Worm (Caenorhabditis elegans): ENCODE measurements around the gene C03C10.7.

DNA sequence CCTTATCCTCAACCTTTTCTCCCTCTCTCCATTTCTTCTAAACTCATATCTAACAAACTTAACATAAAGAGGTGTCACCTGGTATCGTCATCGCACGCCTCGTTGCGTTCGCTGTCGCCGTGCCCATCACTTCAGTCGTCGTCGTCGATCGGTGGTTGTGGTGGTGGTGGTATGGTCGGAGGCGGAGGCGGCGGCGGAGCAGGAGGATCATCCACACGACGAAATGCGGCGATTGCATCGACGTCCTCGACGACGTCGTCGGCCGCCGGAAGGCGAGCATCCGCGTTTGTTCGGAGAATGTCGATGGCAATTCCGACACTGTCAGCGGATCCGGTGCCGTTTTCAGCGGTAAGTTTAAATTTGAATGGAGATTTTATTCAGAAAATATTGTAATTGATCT lies 38.2 kb downstream of the C03C10.7 start:
- TF ChIP-seq nhr-237 (tag; optimal IDR thresholded peaks at IDR 0.05) (no peak), elt-1 (tag; optimal IDR thresholded peaks at IDR 0.05; ENCODE audit: borderline replicate concordance, insufficient read depth) (no peak), snpc-4 (tag; optimal IDR thresholded peaks at IDR 0.05) (no peak)
